Fruit fly (Drosophila melanogaster) whole organism: ENCODE data around the gene Blm.

Experiments
- CG8478 ChIP-seq: fragments of >200 bp; optimal IDR thresholded peaks from 2 replicates; lab custom pipeline; 2018; ENCODE audit warnings: inconsistent platforms
- Dll ChIP-seq: fragments of >200 bp; optimal IDR thresholded peaks from 2 replicates; lab custom pipeline; 2017
- pan ChIP-seq: fragments of >200 bp; optimal IDR thresholded peaks from 2 replicates; lab custom pipeline; 2017
- psq ChIP-seq: fragments of >200 bp; optimal IDR thresholded peaks from 2 replicates; lab custom pipeline; 2017

DNA sequence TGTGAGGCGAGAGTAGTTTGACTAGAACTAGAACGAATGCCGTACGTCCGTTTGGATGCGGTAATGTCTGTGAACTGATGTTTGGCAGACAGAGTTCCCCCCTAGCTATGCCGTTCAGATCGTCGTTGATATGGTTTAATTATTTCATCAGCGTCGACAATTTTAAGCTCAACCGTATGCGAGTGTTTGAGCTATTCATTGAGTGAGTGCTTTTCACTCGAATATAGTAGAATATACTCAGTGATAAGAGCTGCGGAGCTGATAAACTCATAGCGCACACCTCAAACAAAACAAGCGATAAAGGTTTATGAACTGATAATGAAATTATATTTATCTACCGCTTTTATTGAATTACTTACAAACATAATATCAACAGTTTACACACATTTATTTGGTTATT is 53.5 kb downstream of the Blm start, which contains the start of gene CG6834:
- TF ChIP-seq CG8478 (lab: Kevin White, UChicago) (no peak), psq (no peak), Dll (no peak), pan (no peak)
